Fruit fly (Drosophila melanogaster): ENCODE results near the gene CG10068.

DNA sequence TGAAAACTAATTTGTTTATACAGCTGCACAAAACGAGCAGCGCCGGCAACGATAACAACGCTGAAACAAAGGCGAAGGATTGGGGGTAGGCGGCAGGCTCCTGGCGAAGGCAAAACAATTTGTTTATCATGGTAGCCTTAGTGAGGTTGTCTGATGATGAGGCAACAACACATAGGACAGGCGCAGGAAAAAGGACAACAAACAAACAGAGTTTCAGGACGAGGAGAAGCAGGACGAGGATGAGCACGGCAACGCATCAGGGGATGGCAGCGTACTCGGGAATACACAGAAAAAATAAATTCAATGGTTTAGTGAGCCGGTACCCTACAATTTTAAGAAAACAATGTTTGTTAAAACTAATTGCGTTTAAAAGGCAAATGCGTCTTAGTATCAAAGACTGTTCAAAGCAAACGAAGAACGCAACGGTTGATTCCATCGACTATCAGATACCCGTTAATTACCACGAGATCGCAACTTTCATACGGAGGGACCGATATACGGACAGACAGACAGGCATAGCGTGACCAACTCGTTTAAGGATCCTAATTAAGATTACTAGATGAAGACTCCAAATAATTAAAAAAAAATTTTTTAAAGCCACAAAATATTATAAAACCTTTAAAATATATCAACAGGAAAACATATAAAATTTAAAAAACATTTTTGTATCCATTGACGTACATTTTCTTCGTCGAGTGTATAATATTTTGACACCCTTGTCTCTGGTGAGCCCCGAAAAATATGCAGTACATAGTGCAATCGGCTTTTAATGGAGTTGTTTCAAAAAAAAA lies 7.1 kb upstream of the CG10068 start:
- TF ChIP-seq CG8478 (optimal IDR thresholded peaks at IDR 0.05) (no peak), CTCF (optimal IDR thresholded peaks at IDR 0.05) (no peak)

Measured in S2 (cell line).